Fruit fly (Drosophila melanogaster) whole organism, embryonic: ENCODE data around the gene CG3603.
A peak's percentile ranks its signal among the peaks of the same experiment; 100 is the strongest.

Source experiments
- Awh ChIP-seq: fragments of 200-800 bp; sonication (Bioruptor generic); IDR thresholded peaks from 2 replicates; pipeline ENCODE4, ENCODE4 v1.3.6; 2022; ENCODE audit warnings: missing biosample characterization, missing genetic modification characterization
- Bgb ChIP-seq: fragments of 200-800 bp; sonication (Bioruptor generic); IDR thresholded peaks from 2 replicates; pipeline ENCODE4 v1.3.6; 2022; ENCODE audit warnings: missing biosample characterization, missing genetic modification characterization; ENCODE audit not compliant: partially characterized antibody
- Blimp-1 ChIP-seq: fragments of 200-800 bp; sonication (Bioruptor generic); optimal IDR thresholded peaks from 3 replicates; lab custom pipeline; 2018; ENCODE audit warnings: missing biosample characterization, missing genetic modification characterization, mild to moderate bottlenecking, moderate library complexity, missing genetic modification reagents
- CG10267 ChIP-seq: fragments of 200-800 bp; sonication (Bioruptor generic); optimal IDR thresholded peaks from 2 replicates; lab custom pipeline; 2018; ENCODE audit warnings: missing biosample characterization, mild to moderate bottlenecking, missing genetic modification characterization, moderate library complexity
- CG10565 ChIP-seq: fragments of 200-800 bp; sonication (Bioruptor generic); optimal IDR thresholded peaks from 3 replicates; lab custom pipeline; 2016; ENCODE audit warnings: missing biosample characterization, mild to moderate bottlenecking, missing genetic modification characterization
- CG11093 ChIP-seq: fragments of 200-800 bp; sonication (Bioruptor generic); IDR thresholded peaks from 3 replicates; pipeline ENCODE4 v1.3.6; 2022; ENCODE audit warnings: missing biosample characterization, missing genetic modification characterization
- CG13894 ChIP-seq: fragments of 200-800 bp; sonication (Bioruptor generic); optimal IDR thresholded peaks from 3 replicates; lab custom pipeline; 2018; ENCODE audit warnings: missing biosample characterization, mild to moderate bottlenecking, missing genetic modification characterization, moderate library complexity
- CG1529 ChIP-seq: fragments of 200-800 bp; sonication (Bioruptor generic); optimal IDR thresholded peaks from 3 replicates; lab custom pipeline; 2018; ENCODE audit warnings: missing biosample characterization, missing genetic modification characterization
- CG16813 ChIP-seq: fragments of 200-800 bp; sonication (Bioruptor generic); IDR thresholded peaks from 3 replicates; pipeline ENCODE4 v1.3.6; 2022; ENCODE audit warnings: missing biosample characterization, missing genetic modification characterization; ENCODE audit not compliant: partially characterized antibody
- CG18619 ChIP-seq: fragments of 200-800 bp; sonication (Bioruptor generic); optimal IDR thresholded peaks from 3 replicates; lab custom pipeline; 2017; ENCODE audit warnings: missing biosample characterization, mild to moderate bottlenecking, missing genetic modification characterization
- CG3407 ChIP-seq: fragments of 200-800 bp; sonication (Bioruptor generic); optimal IDR thresholded peaks from 2 replicates; lab custom pipeline; 2018; ENCODE audit warnings: missing biosample characterization, mild to moderate bottlenecking, missing genetic modification characterization
- CG34376 ChIP-seq: fragments of 200-800 bp; sonication (Bioruptor generic); optimal IDR thresholded peaks from 2 replicates; lab custom pipeline; 2018; ENCODE audit warnings: missing biosample characterization, mild to moderate bottlenecking, missing genetic modification characterization
- CG34422 ChIP-seq: fragments of 200-800 bp; sonication (Bioruptor generic); IDR thresholded peaks from 3 replicates; pipeline ENCODE4 v1.3.6; 2022; ENCODE audit warnings: missing biosample characterization, missing genetic modification characterization
- CG6254 ChIP-seq: fragments of 200-800 bp; sonication (Bioruptor generic); optimal IDR thresholded peaks from 3 replicates; lab custom pipeline; 2017; ENCODE audit warnings: mild to moderate bottlenecking, missing biosample characterization, missing genetic modification reagents, missing genetic modification characterization
- CG6272 ChIP-seq: fragments of 200-800 bp; sonication (Bioruptor generic); IDR thresholded peaks from 2 replicates; pipeline ENCODE4 v1.3.6; 2022; ENCODE audit warnings: missing biosample characterization, missing genetic modification characterization
- CG6683 ChIP-seq: fragments of 200-800 bp; sonication (Bioruptor generic); optimal IDR thresholded peaks from 2 replicates; lab custom pipeline; 2017; ENCODE audit warnings: missing biosample characterization, mild to moderate bottlenecking, missing genetic modification characterization, missing genetic modification reagents
- CG6765 ChIP-seq: fragments of 200-800 bp; sonication (Bioruptor generic); optimal IDR thresholded peaks from 3 replicates; lab custom pipeline; 2017; ENCODE audit warnings: missing biosample characterization, mild to moderate bottlenecking, missing genetic modification characterization
- CG6791 ChIP-seq: fragments of 200-800 bp; sonication (Bioruptor generic); IDR thresholded peaks from 3 replicates; pipeline ENCODE4 v1.3.6; 2022; ENCODE audit warnings: missing biosample characterization, missing genetic modification characterization; ENCODE audit not compliant: partially characterized antibody
- CG7556 ChIP-seq: fragments of 200-800 bp; sonication (Bioruptor generic); optimal IDR thresholded peaks from 2 replicates; lab custom pipeline; 2017; ENCODE audit warnings: missing biosample characterization, mild to moderate bottlenecking, missing genetic modification characterization
- CG8478 ChIP-seq: fragments of >200 bp; optimal IDR thresholded peaks from 2 replicates; lab custom pipeline; 2018
- CG9817 ChIP-seq: fragments of 200-800 bp; sonication (Bioruptor generic); optimal IDR thresholded peaks from 2 replicates; lab custom pipeline; 2018; ENCODE audit warnings: missing biosample characterization, mild to moderate bottlenecking, missing genetic modification characterization, moderate library complexity
- CTCF ChIP-seq: fragments of 200-800 bp; sonication (Bioruptor generic); optimal IDR thresholded peaks from 2 replicates; lab custom pipeline; 2017; ENCODE audit warnings: missing biosample characterization, mild to moderate bottlenecking, missing genetic modification characterization, moderate library complexity
- CkIIα-i1 ChIP-seq: fragments of 200-800 bp; sonication (Bioruptor generic); IDR thresholded peaks from 2 replicates; pipeline ENCODE4 v1.3.6; 2022; ENCODE audit warnings: missing biosample characterization, missing genetic modification characterization
- CoRest ChIP-seq: fragments of 200-800 bp; sonication (Bioruptor generic); optimal IDR thresholded peaks from 3 replicates; lab custom pipeline; 2018; ENCODE audit warnings: missing biosample characterization, mild to moderate bottlenecking, missing genetic modification characterization, moderate library complexity
- Dfd ChIP-seq, 2 experiments: fragments of >200 bp; optimal IDR thresholded peaks; 2 replicates each; lab custom pipeline; 2017; ENCODE audit warnings: missing biosample characterization in 2 of 2, missing genetic modification characterization in 2 of 2
- Dip2 ChIP-seq: fragments of 200-800 bp; sonication (Bioruptor generic); IDR thresholded peaks from 2 replicates; pipeline ENCODE4 v1.3.6; 2022; ENCODE audit warnings: missing biosample characterization, missing genetic modification characterization
- Ets97D ChIP-seq: fragments of 200-800 bp; sonication (Bioruptor generic); optimal IDR thresholded peaks from 3 replicates; lab custom pipeline; 2016; ENCODE audit warnings: missing biosample characterization, missing genetic modification characterization
- Fer2 ChIP-seq: fragments of 200-800 bp; sonication (Bioruptor generic); optimal IDR thresholded peaks from 2 replicates; lab custom pipeline; 2018; ENCODE audit warnings: missing biosample characterization, mild to moderate bottlenecking, missing genetic modification characterization, moderate library complexity
- GATAe ChIP-seq: fragments of 200-800 bp; sonication (Bioruptor generic); conservative IDR thresholded peaks from 2 replicates; pipeline ENCODE4 v1.3.6; 2022; ENCODE audit warnings: missing biosample characterization, missing genetic modification characterization
- HmgZ ChIP-seq: fragments of 200-800 bp; sonication (Bioruptor generic); optimal IDR thresholded peaks from 2 replicates; lab custom pipeline; 2018; ENCODE audit warnings: missing biosample characterization, mild to moderate bottlenecking, missing genetic modification characterization
- Med ChIP-seq: fragments of 200-800 bp; sonication (Bioruptor generic); peaks from one replicate; lab custom pipeline; 2016; ENCODE audit warnings: missing biosample characterization, missing genetic modification characterization, mild to moderate bottlenecking, inconsistent platforms, moderate library complexity
- NFAT ChIP-seq: fragments of 200-800 bp; sonication (Bioruptor generic); IDR thresholded peaks from 2 replicates; pipeline ENCODE4 v1.3.6; 2022; ENCODE audit warnings: missing biosample characterization, missing genetic modification characterization
- Oli ChIP-seq: fragments of 200-800 bp; sonication (Bioruptor generic); optimal IDR thresholded peaks from 2 replicates; lab custom pipeline; 2018; ENCODE audit warnings: missing biosample characterization, mild to moderate bottlenecking, missing genetic modification characterization, moderate library complexity
- Opbp ChIP-seq: fragments of 200-800 bp; sonication (Bioruptor generic); IDR thresholded peaks from 3 replicates; pipeline ENCODE4 v1.3.6; 2022; ENCODE audit warnings: missing biosample characterization, missing genetic modification characterization; ENCODE audit not compliant: partially characterized antibody
- Scr ChIP-seq: fragments of 200-800 bp; sonication (Bioruptor generic); IDR thresholded peaks from 2 replicates; pipeline ENCODE4 v1.3.6; 2022; ENCODE audit warnings: missing biosample characterization, missing genetic modification characterization; ENCODE audit not compliant: partially characterized antibody
- Sry-δ ChIP-seq: fragments of 200-800 bp; sonication (Bioruptor generic); optimal IDR thresholded peaks from 2 replicates; lab custom pipeline; 2016; ENCODE audit warnings: missing biosample characterization, missing genetic modification characterization
- bowl ChIP-seq: fragments of 200-800 bp; sonication (Bioruptor generic); IDR thresholded peaks from 2 replicates; pipeline ENCODE4 v1.3.6; 2022; ENCODE audit warnings: missing biosample characterization, missing genetic modification characterization
- croc ChIP-seq: fragments of 200-800 bp; sonication (Bioruptor generic); conservative IDR thresholded peaks from 3 replicates; pipeline ENCODE4 v1.3.6; 2022; ENCODE audit warnings: missing biosample characterization, missing genetic modification characterization
- fd3F ChIP-seq: fragments of 200-800 bp; sonication (Bioruptor generic); optimal IDR thresholded peaks from 2 replicates; lab custom pipeline; 2018; ENCODE audit warnings: missing biosample characterization, mild to moderate bottlenecking, missing genetic modification characterization, moderate library complexity
- grn ChIP-seq: fragments of 200-800 bp; sonication (Bioruptor generic); optimal IDR thresholded peaks from 3 replicates; lab custom pipeline; 2017; ENCODE audit warnings: missing biosample characterization, missing genetic modification characterization
- hbn ChIP-seq: fragments of 200-800 bp; sonication (Bioruptor generic); IDR thresholded peaks from 2 replicates; pipeline ENCODE4 v1.3.6; 2022; ENCODE audit warnings: missing biosample characterization, missing genetic modification characterization; ENCODE audit not compliant: partially characterized antibody
- kah ChIP-seq: fragments of 200-800 bp; sonication (Bioruptor generic); optimal IDR thresholded peaks from 2 replicates; lab custom pipeline; 2018; ENCODE audit warnings: missing biosample characterization, mild to moderate bottlenecking, missing genetic modification characterization
- mirr ChIP-seq: fragments of 200-800 bp; sonication (Bioruptor generic); optimal IDR thresholded peaks from 3 replicates; lab custom pipeline; 2018; ENCODE audit warnings: missing biosample characterization, mild to moderate bottlenecking, missing genetic modification characterization
- slbo ChIP-seq: fragments of 200-800 bp; sonication (Bioruptor generic); IDR thresholded peaks from 2 replicates; pipeline ENCODE4 v1.3.6; 2022; ENCODE audit warnings: missing biosample characterization, missing genetic modification characterization
- stwl ChIP-seq: fragments of 200-800 bp; sonication (Bioruptor generic); optimal IDR thresholded peaks from 3 replicates; lab custom pipeline; 2018; ENCODE audit warnings: missing biosample characterization, mild to moderate bottlenecking, missing genetic modification characterization, moderate library complexity
- sug ChIP-seq: fragments of 200-800 bp; optimal IDR thresholded peaks from 2 replicates; lab custom pipeline; 2019; ENCODE audit warnings: missing biosample characterization, mild to moderate bottlenecking, missing genetic modification characterization, moderate library complexity
- unc-4 ChIP-seq: fragments of 200-800 bp; sonication (Bioruptor generic); IDR thresholded peaks from 2 replicates; pipeline ENCODE4 v1.3.6; 2022; ENCODE audit warnings: missing biosample characterization, missing genetic modification characterization; ENCODE audit not compliant: partially characterized antibody
- yki ChIP-seq: fragments of >200 bp; optimal IDR thresholded peaks from 3 replicates; lab custom pipeline; 2018

The CG3603 gene

DNA sequence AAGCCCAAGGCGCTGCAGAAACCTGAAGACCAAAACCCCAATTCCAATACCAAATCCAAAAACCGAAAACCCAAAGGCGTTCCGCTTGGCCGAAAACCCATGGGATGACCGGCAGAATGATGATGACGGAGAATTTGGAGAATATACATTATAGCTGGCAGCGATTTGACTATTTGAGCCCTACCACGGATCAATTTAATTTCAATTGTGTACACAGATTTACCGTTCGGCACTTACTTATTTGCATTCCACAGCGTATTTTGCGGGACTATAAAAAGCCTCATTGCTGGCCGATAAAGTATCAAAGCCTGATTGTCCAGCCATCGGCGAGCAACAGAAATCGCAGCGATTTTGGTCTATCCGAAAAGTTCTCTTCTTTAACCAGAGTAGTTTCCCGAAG is 2.7 kb upstream of the CG3603 start, which contains the start of gene CG14423:
TSS of gene CG14423 (plus strand) at position 301 of the 400 bp plus-strand sequence.
- TF ChIP-seq CG10565 (GFP tag; lab: Kevin White, UChicago): no peak
- TF ChIP-seq GATAe (GFP tag; lab: Robert Waterston, UW): no peak
- TF ChIP-seq Dfd (GFP tag; optimal IDR thresholded peaks at IDR 0.05; lab: Kevin White, UChicago): no peak
- TF ChIP-seq NFAT: no peak
- no peak for TF ChIP-seq CG6683 (GFP tag; lab: Kevin White, UChicago)
- TF ChIP-seq croc (GFP tag; lab: Robert Waterston, UW): no peak
- no peak for TF ChIP-seq Blimp-1 (GFP tag; lab: Kevin White, UChicago)
- no peak for TF ChIP-seq CG34422 (GFP tag; lab: Robert Waterston, UW)
- TF ChIP-seq CoRest (tag; lab: Kevin White, UChicago): no peak
- TF ChIP-seq bowl (GFP tag; lab: Robert Waterston, UW): no peak
- TF ChIP-seq Opbp (GFP tag; lab: Robert Waterston, UW): no peak
- no peak for TF ChIP-seq Oli (tag; lab: Kevin White, UChicago)
- TF ChIP-seq fd3F (GFP tag; lab: Kevin White, UChicago): no peak
- TF ChIP-seq CG18619 (GFP tag; lab: Kevin White, UChicago): no peak
- TF ChIP-seq Awh: no peak
- no peak for TF ChIP-seq yki (lab: Kevin White, UChicago)
- TF ChIP-seq CG3407 (GFP tag; lab: Kevin White, UChicago): no peak
- no peak for TF ChIP-seq CG7556 (GFP tag; lab: Kevin White, UChicago)
- TF ChIP-seq Fer2: no peak
- no peak for TF ChIP-seq CG6254
- TF ChIP-seq, all 482 proteins: peak for 0

DNA sequence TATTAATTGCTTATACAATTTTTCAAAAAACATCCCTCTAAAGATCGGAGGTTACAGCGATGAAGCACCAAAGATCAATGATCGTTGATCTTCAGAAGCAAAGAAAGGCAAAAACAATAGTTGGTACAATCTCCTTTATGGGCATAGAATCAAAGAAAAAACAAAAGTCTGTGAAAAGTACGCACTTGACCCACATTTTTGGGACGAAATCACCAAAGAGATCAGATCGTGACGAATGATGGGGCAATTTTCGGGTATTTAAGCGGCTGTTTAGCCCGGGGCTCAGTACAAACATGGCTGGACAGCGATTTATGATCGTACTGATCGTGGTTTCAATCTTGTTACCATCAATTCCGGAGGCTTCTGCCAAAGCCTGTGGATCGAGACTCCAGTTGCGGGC is 1.0 kb upstream of the CG3603 start, which contains the start of gene CG17959:
TSS of gene CG17959 (plus strand) at position 301 of the 400 bp plus-strand sequence.
- no peak for TF ChIP-seq CG6272 (GFP tag; lab: Robert Waterston, UW)
- TF ChIP-seq unc-4 (GFP tag; lab: Robert Waterston, UW): no peak

- TF ChIP-seq CG8478 (lab: Kevin White, UChicago) (no peak), CG10267 (tag; lab: Kevin White, UChicago) (peak; percentile 7), kah (GFP tag; lab: Kevin White, UChicago) (peak; percentile 97), CG34376 (GFP tag; lab: Kevin White, UChicago) (no peak), HmgZ (tag; lab: Kevin White, UChicago) (peak; percentile 26), sug (tag; lab: Kevin White, UChicago) (peak; percentile 1), CG9817 (no peak), Bgb (GFP tag; lab: Robert Waterston, UW) (peak; percentile 72), CG6791 (GFP tag; lab: Robert Waterston, UW) (peak; percentile 72), mirr (GFP tag; lab: Kevin White, UChicago) (no peak), CG6765 (GFP tag; lab: Kevin White, UChicago) (no peak), CG1529 (GFP tag; lab: Kevin White, UChicago) (no peak), GATAe (GFP tag; lab: Robert Waterston, UW) (no peak), CG16813 (GFP tag; lab: Robert Waterston, UW) (peak; percentile 76), hbn (GFP tag; lab: Robert Waterston, UW) (peak; percentile 76), Dip2 (GFP tag; lab: Robert Waterston, UW) (peak; percentile 92), CG11093 (GFP tag; lab: Robert Waterston, UW) (no peak), slbo (GFP tag; lab: Robert Waterston, UW) (no peak), Scr (peak; percentile 76), CG13894 (tag; lab: Kevin White, UChicago) (peak; percentile 9), Med (GFP tag; lab: Kevin White, UChicago) (peak; percentile 62), grn (peak; percentile 61), Ets97D (GFP tag; lab: Kevin White, UChicago) (peak; percentile 3), CkIIα-i1 (GFP tag; lab: Robert Waterston, UW) (no peak), Opbp (GFP tag; lab: Robert Waterston, UW) (peak; percentile 67; the same call in 2 of the 3 replicates), CTCF (GFP tag; lab: Kevin White, UChicago) (peak; percentile 94), stwl (tag; lab: Kevin White, UChicago) (peak; percentile 77), CG6272 (GFP tag; lab: Robert Waterston, UW) (no peak), Sry-δ (GFP tag; lab: Kevin White, UChicago) (peak; percentile 29)
These were observed 1.3 kb downstream of the CG3603 start for dm6 chrX:2949114-2949513.
